Worm (Caenorhabditis elegans): ENCODE results near the gene lido-9.

- no peak for TF ChIP-seq sea-2 (GFP tag; optimal IDR thresholded peaks at IDR 0.05)
- no peak for TF ChIP-seq ceh-9 (tag; optimal IDR thresholded peaks at IDR 0.05)
- no peak for TF ChIP-seq nhr-67 (tag; optimal IDR thresholded peaks at IDR 0.05)
- TF ChIP-seq fos-1 (tag; optimal IDR thresholded peaks at IDR 0.05) = no peak
Observed at ce11 chrII:3043358-3043757, 42.8 kb downstream of the lido-9 start, which contains the start of gene B0454.8.

Measured in whole organism, L3 larva.